Fruit fly (Drosophila melanogaster): ENCODE results near the gene Atac3.

Gene Atac3

dm6 chr3L:346656-347640 lies 19.2 kb upstream of the Atac3 start, which contains the start of gene mth (continued):
- no peak for TF ChIP-seq cad (GFP tag; optimal IDR thresholded peaks at IDR 0.05)
- TF ChIP-seq cas (GFP tag; IDR thresholded peaks at IDR 0.05), result no peak
- peak; percentile 8 for TF ChIP-seq lab (GFP tag; optimal IDR thresholded peaks at IDR 0.05)
- TF ChIP-seq CG15514 (GFP tag; optimal IDR thresholded peaks at IDR 0.05), result peak; percentile 91
- TF ChIP-seq TFAM (GFP tag; optimal IDR thresholded peaks at IDR 0.05), result no peak
- no peak for TF ChIP-seq cwo (GFP tag; optimal IDR thresholded peaks at IDR 0.05)
- no peak for TF ChIP-seq CG10543 (GFP tag; optimal IDR thresholded peaks at IDR 0.05)
- TF ChIP-seq fu2 (GFP tag; optimal IDR thresholded peaks at IDR 0.05), result peak; percentile 54
- TF ChIP-seq CG3995 (GFP tag; optimal IDR thresholded peaks at IDR 0.05), result peak; percentile 54
- peak; percentile 87 for TF ChIP-seq Neu2 (GFP tag; optimal IDR thresholded peaks at IDR 0.05; ENCODE audit: borderline replicate concordance)
- peak; percentile 63 for TF ChIP-seq CG32532 (GFP tag; IDR thresholded peaks at IDR 0.05)
- TF ChIP-seq CG16863 (GFP tag; optimal IDR thresholded peaks at IDR 0.05), result no peak
- TF ChIP-seq nmo (GFP tag; optimal IDR thresholded peaks at IDR 0.05), result peak; percentile 81
- no peak for TF ChIP-seq CG4730 (GFP tag; IDR thresholded peaks at IDR 0.05)
- TF ChIP-seq H2.0 (GFP tag; IDR thresholded peaks at IDR 0.05), result no peak
- no peak for TF ChIP-seq Spps (tag; optimal IDR thresholded peaks at IDR 0.05)
- TF ChIP-seq CG7357 (GFP tag; IDR thresholded peaks at IDR 0.05), result peak; percentile 94
- no peak for TF ChIP-seq klu (GFP tag; IDR thresholded peaks at IDR 0.05)
- no peak for TF ChIP-seq gcm2 (GFP tag; optimal IDR thresholded peaks at IDR 0.05)
- no peak for TF ChIP-seq CG17328 (GFP tag; IDR thresholded peaks at IDR 0.05)
- peak; percentile 69 for TF ChIP-seq Hsf (GFP tag; optimal IDR thresholded peaks at IDR 0.05)
- no peak for TF ChIP-seq CG2889 (GFP tag; IDR thresholded peaks at IDR 0.05)
- no peak for TF ChIP-seq CG3726 (GFP tag; IDR thresholded peaks at IDR 0.05)
- peak; percentile 62 for TF ChIP-seq Atf-2 (GFP tag; optimal IDR thresholded peaks at IDR 0.05)
- peak; percentile 49 for TF ChIP-seq grau (tag; optimal IDR thresholded peaks at IDR 0.05)
- peak; percentile 3 for TF ChIP-seq PHDP (tag; optimal IDR thresholded peaks at IDR 0.05)
- no peak for TF ChIP-seq CG3838 (GFP tag; optimal IDR thresholded peaks at IDR 0.05)
- TF ChIP-seq ken (GFP tag; IDR thresholded peaks at IDR 0.05), result peak; percentile 58; the same call in 1 of the 3 replicates
- no peak for TF ChIP-seq nau (GFP tag; optimal IDR thresholded peaks at IDR 0.05)
- TF ChIP-seq CG12219 (GFP tag; optimal IDR thresholded peaks at IDR 0.05), result no peak
- peak; percentile 53 to 60 for TF ChIP-seq dpn (GFP tag; optimal IDR thresholded peaks at IDR 0.05)
- peak; percentile 16 for TF ChIP-seq CG15011 (GFP tag; optimal IDR thresholded peaks at IDR 0.05)
- TF ChIP-seq Xbp1 (GFP tag; optimal IDR thresholded peaks at IDR 0.05), result peak; percentile 55
- TF ChIP-seq nom (GFP tag; optimal IDR thresholded peaks at IDR 0.05), result peak; percentile 15
- TF ChIP-seq Lpt (GFP tag; optimal IDR thresholded peaks at IDR 0.05), result no peak
- TF ChIP-seq NK7.1 (GFP tag; optimal IDR thresholded peaks at IDR 0.05), result no peak
- TF ChIP-seq br (optimal IDR thresholded peaks at IDR 0.05), result no peak
- TF ChIP-seq CG7271 (tag; optimal IDR thresholded peaks at IDR 0.05), result no peak
- TF ChIP-seq wdn (GFP tag; IDR thresholded peaks at IDR 0.05), result no peak
- no peak for TF ChIP-seq CG10654 (GFP tag; optimal IDR thresholded peaks at IDR 0.05)
- TF ChIP-seq CG13624 (GFP tag; optimal IDR thresholded peaks at IDR 0.05), result peak; percentile 80
- TF ChIP-seq CG6765 (GFP tag; optimal IDR thresholded peaks at IDR 0.05), result no peak
- TF ChIP-seq ind (GFP tag; optimal IDR thresholded peaks at IDR 0.05), result peak; percentile 35
- no peak for TF ChIP-seq CG5953 (GFP tag; IDR thresholded peaks at IDR 0.05)
- peak; percentile 40 for TF ChIP-seq Tbp (GFP tag; optimal IDR thresholded peaks at IDR 0.05)
- TF ChIP-seq hth (optimal IDR thresholded peaks at IDR 0.05), result no peak
- peak; percentile 3 for TF ChIP-seq Ssrp (tag; optimal IDR thresholded peaks at IDR 0.05)
- peak; percentile 36 for TF ChIP-seq CG18764 (GFP tag; optimal IDR thresholded peaks at IDR 0.05)
- peak; percentile 58 for TF ChIP-seq pho (GFP tag; optimal IDR thresholded peaks at IDR 0.05)
- TF ChIP-seq eyg (GFP tag; optimal IDR thresholded peaks at IDR 0.05), result peak; percentile 45
